In genomic region chr3L:19516547-19516946, dm6 we compare ENCODE assay signal across 1 fruit fly cellular context.
A peak's percentile ranks its signal among the peaks of the same experiment; 100 is the strongest.
TF ChIP-seq lines count a peak whose summit lies in the region.

No protein-coding gene starts in this region.

TF ChIP-seq in whole organism, embryonic, 481 proteins besides CTCF, POLR2A, EP300 and RAD21 (continued from another document and continues in another):
- TF ChIP-seq nau (GFP tag; optimal IDR thresholded peaks at IDR 0.05; lab: Kevin White, UChicago) (peak; percentile 52), CG10209 (GFP tag; optimal IDR thresholded peaks at IDR 0.05; lab: Kevin White, UChicago) (peak; percentile 86), CG10147 (GFP tag; optimal IDR thresholded peaks at IDR 0.05; lab: Kevin White, UChicago) (peak; percentile 81), CG13287 (GFP tag; IDR thresholded peaks at IDR 0.05; lab: Robert Waterston, UW; ENCODE audit: partially characterized antibody) (peak; percentile 59; the same call in 1 of the 2 replicates), CG16863 (GFP tag; optimal IDR thresholded peaks at IDR 0.05; lab: Kevin White, UChicago) (peak; percentile 76), CG11504 (tag; optimal IDR thresholded peaks at IDR 0.05; lab: Kevin White, UChicago) (peak; percentile 80), ewg (GFP tag; optimal IDR thresholded peaks at IDR 0.05; lab: Kevin White, UChicago) (peak; percentile 75), CG18011 (GFP tag; optimal IDR thresholded peaks at IDR 0.05; lab: Kevin White, UChicago) (peak; percentile 77), Med (GFP tag; lab: Kevin White, UChicago) (peak; percentile 99), CG11085 (GFP tag; IDR thresholded peaks at IDR 0.05; lab: Robert Waterston, UW) (peak; percentile 97), Trl (optimal IDR thresholded peaks at IDR 0.05; lab: Kevin White, UChicago) (no peak), Trl (GFP tag; optimal IDR thresholded peaks at IDR 0.05; lab: Kevin White, UChicago) (peak; percentile 98), C15 (GFP tag; IDR thresholded peaks at IDR 0.05; lab: Robert Waterston, UW) (peak; percentile 89), vvl (GFP tag; IDR thresholded peaks at IDR 0.05; lab: Robert Waterston, UW) (peak; percentile 96), CG3407 (GFP tag; optimal IDR thresholded peaks at IDR 0.05; lab: Kevin White, UChicago) (peak; percentile 86), CoRest (tag; optimal IDR thresholded peaks at IDR 0.05; lab: Kevin White, UChicago) (peak; percentile 83), HLHmδ (GFP tag; optimal IDR thresholded peaks at IDR 0.05; lab: Kevin White, UChicago) (peak; percentile 74), CG31224 (GFP tag; IDR thresholded peaks at IDR 0.05; lab: Robert Waterston, UW) (peak; percentile 84), amos (GFP tag; IDR thresholded peaks at IDR 0.05; lab: Robert Waterston, UW; ENCODE audit: partially characterized antibody) (peak; percentile 77), Chrac-16 (GFP tag; optimal IDR thresholded peaks at IDR 0.05; lab: Kevin White, UChicago) (peak; percentile 71), al (GFP tag; IDR thresholded peaks at IDR 0.05; lab: Robert Waterston, UW) (peak; percentile 91), CG15073 (GFP tag; optimal IDR thresholded peaks at IDR 0.05; lab: Kevin White, UChicago) (no peak), CG3163 (GFP tag; optimal IDR thresholded peaks at IDR 0.05; lab: Kevin White, UChicago) (peak; percentile 68), CG1603 (tag; optimal IDR thresholded peaks at IDR 0.05; lab: Kevin White, UChicago) (peak; percentile 93), CG42726 (GFP tag; IDR thresholded peaks at IDR 0.05; lab: Robert Waterston, UW; ENCODE audit: partially characterized antibody) (peak; percentile 75; the same call in 1 of the 2 replicates), CG10959 (GFP tag; IDR thresholded peaks at IDR 0.05; lab: Robert Waterston, UW) (peak; percentile 72), dysf (GFP tag; IDR thresholded peaks at IDR 0.05; lab: Robert Waterston, UW) (peak; percentile 92), HLH54F (GFP tag; optimal IDR thresholded peaks at IDR 0.05; lab: Kevin White, UChicago) (peak; percentile 86), aop (GFP tag; IDR thresholded peaks at IDR 0.05; lab: Robert Waterston, UW) (peak; percentile 60; the same call in 1 of the 2 replicates), Doc2 (GFP tag; IDR thresholded peaks at IDR 0.05; lab: Robert Waterston, UW) (peak; percentile 93), Ets97D (GFP tag; optimal IDR thresholded peaks at IDR 0.05; lab: Kevin White, UChicago) (peak; percentile 100), CG11093 (GFP tag; IDR thresholded peaks at IDR 0.05; lab: Robert Waterston, UW) (peak; percentile 81), stwl (tag; optimal IDR thresholded peaks at IDR 0.05; lab: Kevin White, UChicago) (peak; percentile 98), Myb (GFP tag; optimal IDR thresholded peaks at IDR 0.05; lab: Kevin White, UChicago) (peak; percentile 81), ems (GFP tag; optimal IDR thresholded peaks at IDR 0.05; lab: Kevin White, UChicago) (peak; percentile 89), Aef1 (GFP tag; IDR thresholded peaks at IDR 0.05; lab: Robert Waterston, UW) (peak; percentile 90), Atf3 (GFP tag; optimal IDR thresholded peaks at IDR 0.05; lab: Kevin White, UChicago) (peak; percentile 79), CG9817 (tag; optimal IDR thresholded peaks at IDR 0.05; lab: Kevin White, UChicago) (peak; percentile 96), CG9609 (GFP tag; optimal IDR thresholded peaks at IDR 0.05; lab: Kevin White, UChicago) (peak; percentile 89), usp (GFP tag; optimal IDR thresholded peaks at IDR 0.05; lab: Kevin White, UChicago) (no peak), so (GFP tag; IDR thresholded peaks at IDR 0.05; lab: Robert Waterston, UW) (0 out of 3 replicates have a peak, but pooled peaks have one; percentile 65), Scr (GFP tag; IDR thresholded peaks at IDR 0.05; lab: Robert Waterston, UW; ENCODE audit: partially characterized antibody) (0 out of 2 replicates have a peak, but pooled peaks have one; percentile 17), crp (GFP tag; optimal IDR thresholded peaks at IDR 0.05; lab: Kevin White, UChicago) (peak in 1 of 2 experiments; percentile 50), ftz-f1 (GFP tag; optimal IDR thresholded peaks at IDR 0.05; lab: Kevin White, UChicago) (peak; percentile 43), ERR (GFP tag; optimal IDR thresholded peaks at IDR 0.05; lab: Kevin White, UChicago) (peak; percentile 86), bowl (GFP tag; IDR thresholded peaks at IDR 0.05; lab: Robert Waterston, UW) (peak; percentile 61; the same call in 1 of the 2 replicates), yki (optimal IDR thresholded peaks at IDR 0.05; lab: Kevin White, UChicago) (peak; percentile 6), CG9876 (GFP tag; optimal IDR thresholded peaks at IDR 0.05; lab: Kevin White, UChicago) (peak; percentile 94), gce (GFP tag; IDR thresholded peaks at IDR 0.05; lab: Robert Waterston, UW) (peak; percentile 93), CG4820 (GFP tag; optimal IDR thresholded peaks at IDR 0.05; lab: Kevin White, UChicago) (peak; percentile 85), gfzf (GFP tag; optimal IDR thresholded peaks at IDR 0.05; lab: Kevin White, UChicago) (peak; percentile 21), tgo (GFP tag; IDR thresholded peaks at IDR 0.05; lab: Robert Waterston, UW) (peak; percentile 91), CG8281 (tag; optimal IDR thresholded peaks at IDR 0.05; lab: Kevin White, UChicago) (peak; percentile 61), CG8924 (tag; optimal IDR thresholded peaks at IDR 0.05; lab: Kevin White, UChicago) (no peak), E2f1 (GFP tag; IDR thresholded peaks at IDR 0.05; lab: Robert Waterston, UW) (peak; percentile 88), lmd (GFP tag; IDR thresholded peaks at IDR 0.05; lab: Robert Waterston, UW) (peak; percentile 91), pros (GFP tag; optimal IDR thresholded peaks at IDR 0.05; lab: Kevin White, UChicago) (no peak), Ssrp (tag; optimal IDR thresholded peaks at IDR 0.05; lab: Kevin White, UChicago) (peak; percentile 71), CG8089 (GFP tag; optimal IDR thresholded peaks at IDR 0.05; lab: Kevin White, UChicago) (peak; percentile 88), CG2712 (tag; optimal IDR thresholded peaks at IDR 0.05; lab: Kevin White, UChicago) (peak; percentile 79), onecut (GFP tag; IDR thresholded peaks at IDR 0.05; lab: Robert Waterston, UW) (peak; percentile 87), CG13424 (tag; optimal IDR thresholded peaks at IDR 0.05; lab: Kevin White, UChicago) (peak; percentile 70), shn (GFP tag; optimal IDR thresholded peaks at IDR 0.05; lab: Kevin White, UChicago) (peak; percentile 86), PHDP (tag; optimal IDR thresholded peaks at IDR 0.05; lab: Kevin White, UChicago) (no peak), Dbx (GFP tag; IDR thresholded peaks at IDR 0.05; lab: Robert Waterston, UW) (peak; percentile 91), Dip3 (GFP tag; optimal IDR thresholded peaks at IDR 0.05; lab: Kevin White, UChicago) (peak; percentile 82), CG5245 (GFP tag; optimal IDR thresholded peaks at IDR 0.05; lab: Kevin White, UChicago) (peak; percentile 87), eyg (GFP tag; optimal IDR thresholded peaks at IDR 0.05; lab: Kevin White, UChicago) (peak; percentile 94), chinmo (GFP tag; IDR thresholded peaks at IDR 0.05; lab: Robert Waterston, UW; ENCODE audit: partially characterized antibody) (no peak), lilli (GFP tag; optimal IDR thresholded peaks at IDR 0.05; lab: Kevin White, UChicago) (peak; percentile 70), CG6654 (GFP tag; optimal IDR thresholded peaks at IDR 0.05; lab: Kevin White, UChicago) (peak; percentile 69), esg (GFP tag; conservative IDR thresholded peaks at IDR 0.05; lab: Robert Waterston, UW) (peak; percentile 47), cato (GFP tag; optimal IDR thresholded peaks at IDR 0.05; lab: Kevin White, UChicago; ENCODE audit: borderline replicate concordance) (peak; percentile 81), peb (GFP tag; IDR thresholded peaks at IDR 0.05; lab: Robert Waterston, UW) (peak; percentile 78), fd64A (GFP tag; optimal IDR thresholded peaks at IDR 0.05; lab: Kevin White, UChicago) (peak; percentile 47), CG4424 (GFP tag; optimal IDR thresholded peaks at IDR 0.05; lab: Kevin White, UChicago) (peak; percentile 94), ken (GFP tag; IDR thresholded peaks at IDR 0.05; lab: Robert Waterston, UW) (peak; percentile 96), Rx (GFP tag; IDR thresholded peaks at IDR 0.05; lab: Robert Waterston, UW) (peak; percentile 97), NfI (GFP tag; optimal IDR thresholded peaks at IDR 0.05; lab: Kevin White, UChicago) (peak; percentile 93), Hand (GFP tag; optimal IDR thresholded peaks at IDR 0.05; lab: Kevin White, UChicago) (no peak), CG5953 (GFP tag; IDR thresholded peaks at IDR 0.05; lab: Robert Waterston, UW) (peak; percentile 87), Dp (GFP tag; optimal IDR thresholded peaks at IDR 0.05; lab: Kevin White, UChicago) (no peak), nmo (GFP tag; optimal IDR thresholded peaks at IDR 0.05; lab: Kevin White, UChicago) (peak; percentile 87), Optix (GFP tag; IDR thresholded peaks at IDR 0.05; lab: Robert Waterston, UW) (peak; percentile 90), Mes4 (GFP tag; optimal IDR thresholded peaks at IDR 0.05; lab: Kevin White, UChicago) (peak; percentile 75), CG8359 (GFP tag; optimal IDR thresholded peaks at IDR 0.05; lab: Kevin White, UChicago; ENCODE audit: borderline replicate concordance) (peak; percentile 78), GATAe (GFP tag; conservative IDR thresholded peaks at IDR 0.05; lab: Robert Waterston, UW) (peak; percentile 65), Sox100B (GFP tag; optimal IDR thresholded peaks at IDR 0.05; lab: Kevin White, UChicago) (peak; percentile 67), CG4730 (GFP tag; IDR thresholded peaks at IDR 0.05; lab: Robert Waterston, UW) (peak; percentile 95), sisA (GFP tag; IDR thresholded peaks at IDR 0.05; lab: Robert Waterston, UW) (peak; percentile 91), Nf-YB (GFP tag; optimal IDR thresholded peaks at IDR 0.05; lab: Kevin White, UChicago) (no peak), YL-1 (GFP tag; optimal IDR thresholded peaks at IDR 0.05; lab: Kevin White, UChicago) (peak; percentile 33), CHES-1-like (GFP tag; optimal IDR thresholded peaks at IDR 0.05; lab: Kevin White, UChicago) (peak; percentile 85), fd3F (GFP tag; optimal IDR thresholded peaks at IDR 0.05; lab: Kevin White, UChicago) (peak; percentile 79), hkb (optimal IDR thresholded peaks at IDR 0.05; lab: Kevin White, UChicago) (no peak), hkb (GFP tag; IDR thresholded peaks at IDR 0.05; lab: Robert Waterston, UW) (no peak; the same call in 1 of the 2 replicates), Dref (GFP tag; IDR thresholded peaks at IDR 0.05; lab: Robert Waterston, UW) (peak; percentile 48), MTF-1 (GFP tag; optimal IDR thresholded peaks at IDR 0.05; lab: Kevin White, UChicago; ENCODE audit: borderline replicate concordance) (peak; percentile 90), Max (GFP tag; optimal IDR thresholded peaks at IDR 0.05; lab: Kevin White, UChicago) (peak; percentile 86), zen2 (GFP tag; IDR thresholded peaks at IDR 0.05; lab: Robert Waterston, UW; ENCODE audit: partially characterized antibody) (no peak), ara (GFP tag; IDR thresholded peaks at IDR 0.05; lab: Robert Waterston, UW) (peak; percentile 75; the same call in 1 of the 2 replicates), Ravus (GFP tag; IDR thresholded peaks at IDR 0.05; lab: Robert Waterston, UW) (peak; percentile 27; the same call in 1 of the 2 replicates), Eip74EF (GFP tag; optimal IDR thresholded peaks at IDR 0.05; lab: Kevin White, UChicago) (no peak), Hmr (GFP tag; optimal IDR thresholded peaks at IDR 0.05; lab: Kevin White, UChicago) (peak; percentile 92), CG1602 (GFP tag; optimal IDR thresholded peaks at IDR 0.05; lab: Kevin White, UChicago) (peak; percentile 79), Fer1 (GFP tag; optimal IDR thresholded peaks at IDR 0.05; lab: Kevin White, UChicago) (no peak), D19B (GFP tag; optimal IDR thresholded peaks at IDR 0.05; lab: Kevin White, UChicago) (peak; percentile 81), CG4360 (GFP tag; IDR thresholded peaks at IDR 0.05; lab: Robert Waterston, UW) (no peak), danr (GFP tag; IDR thresholded peaks at IDR 0.05; lab: Robert Waterston, UW) (peak; percentile 80), CG6175 (GFP tag; IDR thresholded peaks at IDR 0.05; lab: Robert Waterston, UW) (peak; percentile 91), Sry-δ (GFP tag; optimal IDR thresholded peaks at IDR 0.05; lab: Kevin White, UChicago) (peak; percentile 58), seq (GFP tag; IDR thresholded peaks at IDR 0.05; lab: Robert Waterston, UW) (peak; percentile 60; the same call in 1 of the 2 replicates), Side (GFP tag; optimal IDR thresholded peaks at IDR 0.05; lab: Kevin White, UChicago) (peak; percentile 94), CG8388 (GFP tag; optimal IDR thresholded peaks at IDR 0.05; lab: Kevin White, UChicago) (peak; percentile 76), zfh2 (GFP tag; optimal IDR thresholded peaks at IDR 0.05; lab: Kevin White, UChicago) (peak; percentile 81), CG34422 (GFP tag; IDR thresholded peaks at IDR 0.05; lab: Robert Waterston, UW) (peak; percentile 94), cg (GFP tag; optimal IDR thresholded peaks at IDR 0.05; lab: Kevin White, UChicago) (no peak), NK7.1 (GFP tag; optimal IDR thresholded peaks at IDR 0.05; lab: Kevin White, UChicago) (peak; percentile 84), CG30431 (GFP tag; optimal IDR thresholded peaks at IDR 0.05; lab: Kevin White, UChicago) (peak; percentile 91), cas (GFP tag; IDR thresholded peaks at IDR 0.05; lab: Robert Waterston, UW) (peak; percentile 84; the same call in 1 of the 2 replicates), CG3726 (GFP tag; IDR thresholded peaks at IDR 0.05; lab: Robert Waterston, UW) (peak; percentile 89; the same call in 2 of the 3 replicates), Bgb (GFP tag; IDR thresholded peaks at IDR 0.05; lab: Robert Waterston, UW; ENCODE audit: partially characterized antibody) (peak; percentile 82), CG2116 (GFP tag; optimal IDR thresholded peaks at IDR 0.05; lab: Kevin White, UChicago) (peak; percentile 65), otp (GFP tag; IDR thresholded peaks at IDR 0.05; lab: Robert Waterston, UW) (peak; percentile 90), BEAF-32 (GFP tag; optimal IDR thresholded peaks at IDR 0.05; lab: Kevin White, UChicago) (no peak), Camta (GFP tag; optimal IDR thresholded peaks at IDR 0.05; lab: Kevin White, UChicago) (peak; percentile 97), CG32532 (GFP tag; IDR thresholded peaks at IDR 0.05; lab: Robert Waterston, UW) (peak; percentile 97), CG31441 (GFP tag; IDR thresholded peaks at IDR 0.05; lab: Robert Waterston, UW) (peak; percentile 78), Lhr (GFP tag; optimal IDR thresholded peaks at IDR 0.05; lab: Kevin White, UChicago) (peak; percentile 83)
